Worm (Caenorhabditis elegans) whole organism, young adult: Measurements from ENCODE around the gene C31G12.4.

ENCODE experiments used
- B0261.1 ChIP-seq: sonication (generic microtip); optimal IDR thresholded peaks from 2 replicates; lab custom pipeline; 2016; ENCODE audit warnings: mild to moderate bottlenecking, missing genetic modification characterization, moderate library complexity, missing compliant biosample characterization
- C06A6.2 ChIP-seq: fragments of 200-800 bp; sonication (Bioruptor generic); conservative IDR thresholded peaks from 2 replicates; pipeline ENCODE4 v1.3.6; 2022; ENCODE audit warnings: missing genetic modification characterization, missing compliant biosample characterization
- F23B12.7 ChIP-seq: sonication (generic microtip); optimal IDR thresholded peaks from 2 replicates; lab custom pipeline; 2017; ENCODE audit warnings: missing genetic modification characterization, mild to moderate bottlenecking, missing compliant biosample characterization, antibody characterized with exemption, moderate library complexity; ENCODE audit not compliant: insufficient read depth
- F33H1.4 ChIP-seq: fragments of 200-800 bp; sonication (Bioruptor generic); IDR thresholded peaks from 2 replicates; pipeline ENCODE4 v1.3.6; 2022; ENCODE audit warnings: missing genetic modification reagents, missing genetic modification characterization, missing compliant biosample characterization
- F37B4.10 ChIP-seq: fragments of 200-800 bp; sonication (Bioruptor generic); IDR thresholded peaks from 2 replicates; pipeline ENCODE4 v1.3.6; 2022; ENCODE audit warnings: missing genetic modification characterization, missing compliant biosample characterization
- K12H6.12 ChIP-seq: fragments of 200-800 bp; sonication (Bioruptor generic); optimal IDR thresholded peaks from 2 replicates; lab custom pipeline; 2018; ENCODE audit warnings: mild to moderate bottlenecking, missing genetic modification characterization, missing compliant biosample characterization
- T07F8.4 ChIP-seq: sonication (generic microtip); optimal IDR thresholded peaks from 2 replicates; lab custom pipeline; 2016; ENCODE audit warnings: mild to moderate bottlenecking, missing genetic modification characterization, moderate library complexity, missing compliant biosample characterization
- Y56A3A.18 ChIP-seq: fragments of 200-800 bp; sonication (Bioruptor generic); IDR thresholded peaks from 2 replicates; pipeline ENCODE4 v1.3.6; 2022; ENCODE audit warnings: missing genetic modification reagents, missing genetic modification characterization, missing compliant biosample characterization
- ama-1 ChIP-seq, 3 experiments: fragments of 150-350 bp in 1 of 3; sonication (generic microtip) in 2 of 3; optimal IDR thresholded peaks; 2 replicates each; lab custom pipeline; 2014 to 2018; ENCODE audit warnings: missing biosample characterization in 2 of 3, missing genetic modification characterization in 2 of 3, missing genetic modification reagents in 2 of 3
- bed-2 ChIP-seq: fragments of 200-800 bp; sonication (Bioruptor generic); IDR thresholded peaks from 2 replicates; pipeline ENCODE4 v1.3.6; 2022; ENCODE audit warnings: missing genetic modification reagents, missing genetic modification characterization, missing compliant biosample characterization
- hrde-1 ChIP-seq: sonication (generic microtip); optimal IDR thresholded peaks from 2 replicates; lab custom pipeline; 2016; ENCODE audit warnings: missing genetic modification characterization, mild to moderate bottlenecking, missing compliant biosample characterization, moderate library complexity, missing genotype, missing genetic modification reagents, borderline replicate concordance
- lsy-27 ChIP-seq: sonication (generic microtip); optimal IDR thresholded peaks from 2 replicates; lab custom pipeline; 2017; ENCODE audit warnings: missing genetic modification characterization, mild to moderate bottlenecking, missing compliant biosample characterization, antibody characterized with exemption, missing genotype, borderline replicate concordance; ENCODE audit not compliant: insufficient read depth
- mes-4 ChIP-seq: sonication (generic microtip); optimal IDR thresholded peaks from 2 replicates; lab custom pipeline; 2016; ENCODE audit warnings: missing genotype, missing genetic modification characterization, missing compliant biosample characterization
- nhr-179 ChIP-seq: sonication (generic microtip); optimal IDR thresholded peaks from 2 replicates; lab custom pipeline; 2016; ENCODE audit warnings: mild to moderate bottlenecking, missing genetic modification characterization, missing compliant biosample characterization
- nhr-90 ChIP-seq: sonication (generic microtip); optimal IDR thresholded peaks from 2 replicates; lab custom pipeline; 2016; ENCODE audit warnings: missing genotype, mild to moderate bottlenecking, missing genetic modification characterization, missing compliant biosample characterization
- snpc-1.1 ChIP-seq: sonication (generic microtip); optimal IDR thresholded peaks from 2 replicates; lab custom pipeline; 2017; ENCODE audit warnings: missing genetic modification characterization, mild to moderate bottlenecking, missing compliant biosample characterization, antibody characterized with exemption, moderate library complexity, missing genotype, missing genetic modification reagents; ENCODE audit not compliant: insufficient read depth
- snpc-3.4 ChIP-seq: sonication (generic microtip); optimal IDR thresholded peaks from 2 replicates; lab custom pipeline; 2017; ENCODE audit warnings: missing genetic modification characterization, mild to moderate bottlenecking, missing compliant biosample characterization, antibody characterized with exemption, moderate library complexity, missing genotype, missing genetic modification reagents
- sptf-2 ChIP-seq: fragments of 200-800 bp; sonication (Bioruptor generic); optimal IDR thresholded peaks from 2 replicates; lab custom pipeline; 2018; ENCODE audit warnings: mild to moderate bottlenecking, missing genetic modification characterization, missing compliant biosample characterization
- tbx-9 ChIP-seq: sonication (generic microtip); optimal IDR thresholded peaks from 2 replicates; lab custom pipeline; 2016; ENCODE audit warnings: borderline replicate concordance, missing genetic modification characterization, inconsistent platforms, missing compliant biosample characterization
- ztf-25 ChIP-seq: fragments of 200-800 bp; sonication (Bioruptor generic); IDR thresholded peaks from 2 replicates; pipeline ENCODE4 v1.3.6; 2022; ENCODE audit warnings: missing genetic modification reagents, missing genetic modification characterization, missing compliant biosample characterization

Gene C31G12.4

DNA sequence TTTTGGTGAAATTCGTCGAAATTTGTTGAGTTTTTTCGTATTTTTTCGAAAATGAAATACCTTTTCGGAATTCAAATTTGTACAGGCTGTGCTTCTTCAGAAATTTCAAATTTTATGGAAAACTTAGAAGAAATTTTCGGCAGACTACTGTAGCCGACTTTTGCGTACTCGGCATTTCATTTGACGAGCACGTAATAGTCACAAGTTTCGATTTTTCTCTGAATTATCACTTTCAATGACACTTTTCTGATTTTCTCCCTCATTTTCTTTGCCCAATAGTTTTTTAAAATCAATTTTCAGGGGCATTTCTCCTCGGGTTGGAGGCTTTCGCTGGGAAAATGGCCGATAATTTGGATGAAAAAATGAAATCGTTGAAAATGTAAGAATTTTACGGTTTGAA is 54.9 kb downstream of the C31G12.4 start, which contains the start of gene fbxa-107:
Gene fbxa-107, plus strand, starts transcription at position 301 of the 400 bp plus-strand sequence.
- TF ChIP-seq snpc-1.1 (tag; lab: Kevin White, UChicago) (no peak), Y56A3A.18 (no peak), F37B4.10 (GFP tag; lab: Robert Waterston, UW) (no peak), nhr-179 (no peak), tbx-9 (tag; lab: Kevin White, UChicago) (no peak), F33H1.4 (GFP tag; lab: Robert Waterston, UW) (no peak), bed-2 (GFP tag; lab: Robert Waterston, UW) (no peak), mes-4 (tag; lab: Kevin White, UChicago) (no peak), lsy-27 (tag; lab: Kevin White, UChicago) (no peak), K12H6.12 (tag; lab: Kevin White, UChicago) (no peak), hrde-1 (tag; lab: Kevin White, UChicago) (no peak), F23B12.7 (tag; lab: Kevin White, UChicago) (no peak), snpc-3.4 (tag; lab: Kevin White, UChicago) (no peak), ama-1 (optimal IDR thresholded peaks at IDR 0.05; lab: Kevin White, UChicago) (no peak), ama-1 (GFP tag; optimal IDR thresholded peaks at IDR 0.05; lab: Kevin White, UChicago) (no peak), sptf-2 (GFP tag; lab: Kevin White, UChicago) (no peak), T07F8.4 (no peak), nhr-90 (no peak), C06A6.2 (GFP tag; lab: Robert Waterston, UW) (no peak), B0261.1 (tag; lab: Kevin White, UChicago) (no peak), ztf-25 (GFP tag; lab: Robert Waterston, UW) (no peak)
